Worm (Caenorhabditis elegans) whole organism, L4 larva: Measurements from ENCODE around the gene jhdm-1.

Source experiments
- D1046.2 ChIP-seq: fragments of 200-800 bp; sonication (Bioruptor generic); IDR thresholded peaks from 2 replicates; pipeline ENCODE4 v1.3.6; 2022; ENCODE audit warnings: missing genetic modification characterization, missing compliant biosample characterization
- F26F4.8 ChIP-seq: fragments of 200-800 bp; sonication (Bioruptor generic); conservative IDR thresholded peaks from 2 replicates; pipeline ENCODE4 v1.3.6; 2022; ENCODE audit warnings: missing genetic modification characterization, missing compliant biosample characterization
- F44E2.7 ChIP-seq: fragments of 200-800 bp; sonication (Bioruptor generic); IDR thresholded peaks from 2 replicates; pipeline ENCODE4 v2.1.2; 2022; ENCODE audit warnings: missing genetic modification characterization, missing compliant biosample characterization
- R02D3.7 ChIP-seq: fragments of 150-350 bp; sonication (generic microtip); optimal IDR thresholded peaks from 3 replicates; lab custom pipeline; 2014; ENCODE audit warnings: missing biosample characterization, missing genetic modification characterization
- T20F7.1 ChIP-seq: fragments of 200-800 bp; sonication (Bioruptor generic); optimal IDR thresholded peaks from 2 replicates; lab custom pipeline; 2018; ENCODE audit warnings: mild to moderate bottlenecking, missing genetic modification characterization, missing compliant biosample characterization
- Y48G9A.11 ChIP-seq: fragments of 200-800 bp; sonication (Bioruptor generic); IDR thresholded peaks from 2 replicates; pipeline ENCODE4 v1.3.6; 2022; ENCODE audit warnings: missing genetic modification reagents, missing genetic modification characterization, missing compliant biosample characterization
- Y5F2A.4 ChIP-seq: fragments of 200-800 bp; sonication (Bioruptor generic); optimal IDR thresholded peaks from 2 replicates; lab custom pipeline; 2018; ENCODE audit warnings: mild to moderate bottlenecking, missing genetic modification characterization, missing compliant biosample characterization
- ZK546.5 ChIP-seq, 2 experiments: sonication (generic microtip); optimal IDR thresholded peaks; 2 replicates each; lab custom pipeline; 2017; ENCODE audit warnings: missing biosample characterization in 2 of 2, missing genetic modification characterization in 2 of 2
- aly-2 ChIP-seq: sonication (generic microtip); optimal IDR thresholded peaks from 2 replicates; lab custom pipeline; 2018; ENCODE audit warnings: missing biosample characterization, missing genetic modification characterization
- arid-1 ChIP-seq: fragments of 200-800 bp; sonication (Bioruptor generic); conservative IDR thresholded peaks from 2 replicates; pipeline ENCODE4 v1.3.6; 2022; ENCODE audit warnings: missing genetic modification reagents, missing genetic modification characterization, missing compliant biosample characterization
- ceh-82 ChIP-seq: sonication (generic microtip); optimal IDR thresholded peaks from 2 replicates; lab custom pipeline; 2017; ENCODE audit warnings: missing biosample characterization, missing genetic modification characterization
- ces-1 ChIP-seq: fragments of 150-350 bp; sonication (generic microtip); optimal IDR thresholded peaks from 4 replicates; lab custom pipeline; 2014; ENCODE audit warnings: missing biosample characterization, missing genetic modification reagents, missing genetic modification characterization
- daf-16 ChIP-seq, 3 experiments: sonication (generic microtip); optimal IDR thresholded peaks; 2 replicates each; lab custom pipeline; 2016 to 2017; ENCODE audit warnings: missing genetic modification characterization in 3 of 3, missing genetic modification reagents in 3 of 3, mild to moderate bottlenecking in 2 of 3, missing compliant biosample characterization in 2 of 3, missing biosample characterization in 1 of 3, moderate library complexity in 1 of 3
- daf-8 ChIP-seq: fragments of 200-800 bp; sonication (Bioruptor generic); IDR thresholded peaks from 2 replicates; pipeline ENCODE4 v1.3.6; 2022; ENCODE audit warnings: missing genetic modification characterization, missing compliant biosample characterization
- dmd-6 ChIP-seq: fragments of 200-800 bp; sonication (Bioruptor generic); IDR thresholded peaks from 2 replicates; pipeline ENCODE4 v1.3.6; 2022; ENCODE audit warnings: missing genetic modification reagents, missing genetic modification characterization, missing compliant biosample characterization
- dmd-9 ChIP-seq: fragments of 200-800 bp; sonication (Bioruptor generic); IDR thresholded peaks from 2 replicates; pipeline ENCODE4 v1.3.6; 2022; ENCODE audit warnings: missing genetic modification reagents, missing genetic modification characterization, missing compliant biosample characterization
- dpl-1 ChIP-seq: fragments of 150-350 bp; optimal IDR thresholded peaks from 2 replicates; lab custom pipeline; 2014; ENCODE audit warnings: missing biosample characterization, missing genetic modification reagents, missing genetic modification characterization
- dve-1 ChIP-seq: sonication (generic microtip); optimal IDR thresholded peaks from 2 replicates; lab custom pipeline; 2017; ENCODE audit warnings: antibody characterized with exemption, mild to moderate bottlenecking, missing genetic modification characterization, missing compliant biosample characterization; ENCODE audit not compliant: insufficient read depth
- gei-8 ChIP-seq: fragments of 200-800 bp; sonication (Bioruptor generic); optimal IDR thresholded peaks from 2 replicates; lab custom pipeline; 2018; ENCODE audit warnings: mild to moderate bottlenecking, missing genetic modification characterization, missing compliant biosample characterization
- hlh-11 ChIP-seq: fragments of 200-800 bp; sonication (Bioruptor generic); optimal IDR thresholded peaks from 2 replicates; lab custom pipeline; 2018; ENCODE audit warnings: mild to moderate bottlenecking, missing genetic modification characterization, missing compliant biosample characterization
- hmg-1.1 ChIP-seq: fragments of 200-800 bp; sonication (Bioruptor generic); IDR thresholded peaks from 2 replicates; pipeline ENCODE4 v1.3.6; 2022; ENCODE audit warnings: missing genetic modification reagents, missing genetic modification characterization, missing compliant biosample characterization
- lin-1 ChIP-seq: fragments of 200-800 bp; sonication (Bioruptor generic); IDR thresholded peaks from 2 replicates; pipeline ENCODE4 v1.3.6; 2022; ENCODE audit warnings: missing genetic modification reagents, missing genetic modification characterization, missing compliant biosample characterization
- lin-15B ChIP-seq: fragments of 150-350 bp; sonication (generic microtip); optimal IDR thresholded peaks from 3 replicates; lab custom pipeline; 2014; ENCODE audit warnings: missing biosample characterization, missing genetic modification characterization
- lin-29 ChIP-seq: fragments of 200-800 bp; sonication (Bioruptor generic); IDR thresholded peaks from 2 replicates; pipeline ENCODE4 v1.3.6; 2022; ENCODE audit warnings: missing genetic modification reagents, missing genetic modification characterization, missing compliant biosample characterization
- lin-39 ChIP-seq: fragments of 150-350 bp; optimal IDR thresholded peaks from 2 replicates; lab custom pipeline; 2014; ENCODE audit warnings: missing biosample characterization, missing genetic modification reagents, missing genetic modification characterization
- mdl-1 ChIP-seq, 2 experiments: fragments of 150-350 bp in 1 of 2; sonication (generic microtip) in 1 of 2; optimal IDR thresholded peaks; 2 replicates each; lab custom pipeline; 2014 to 2017; ENCODE audit warnings: missing biosample characterization in 2 of 2, missing genetic modification characterization in 2 of 2
- mdt-29 ChIP-seq: fragments of 200-800 bp; sonication (Bioruptor generic); IDR thresholded peaks from 2 replicates; pipeline ENCODE4 v1.3.6; 2022; ENCODE audit warnings: missing genetic modification reagents, missing genetic modification characterization, missing compliant biosample characterization
- mes-2 ChIP-seq: sonication (generic microtip); optimal IDR thresholded peaks from 2 replicates; lab custom pipeline; 2016; ENCODE audit warnings: missing genotype, mild to moderate bottlenecking, missing genetic modification characterization, missing compliant biosample characterization; ENCODE audit not compliant: poor library complexity, severe bottlenecking
- mxl-2 ChIP-seq: fragments of 200-800 bp; sonication (Bioruptor generic); conservative IDR thresholded peaks from 2 replicates; pipeline ENCODE4 v1.3.6; 2022; ENCODE audit warnings: missing genetic modification reagents, missing genetic modification characterization, missing compliant biosample characterization
- mxl-3 ChIP-seq: fragments of 200-800 bp; sonication (Bioruptor generic); optimal IDR thresholded peaks from 2 replicates; lab custom pipeline; 2018; ENCODE audit warnings: mild to moderate bottlenecking, missing genetic modification characterization, missing compliant biosample characterization
- nhr-102 ChIP-seq: sonication (generic microtip); optimal IDR thresholded peaks from 2 replicates; lab custom pipeline; 2016; ENCODE audit warnings: mild to moderate bottlenecking, missing genetic modification characterization, moderate library complexity, missing compliant biosample characterization
- nhr-11 ChIP-seq: fragments of 150-350 bp; optimal IDR thresholded peaks from 2 replicates; lab custom pipeline; 2014; ENCODE audit warnings: missing biosample characterization, missing genetic modification characterization
- nhr-111 ChIP-seq: fragments of 200-800 bp; sonication (Bioruptor generic); optimal IDR thresholded peaks from 2 replicates; lab custom pipeline; 2018; ENCODE audit warnings: mild to moderate bottlenecking, missing genetic modification characterization, missing compliant biosample characterization
- nhr-28 ChIP-seq: fragments of 150-350 bp; optimal IDR thresholded peaks from 2 replicates; lab custom pipeline; 2014; ENCODE audit warnings: missing biosample characterization, missing genetic modification characterization
- nhr-41 ChIP-seq: fragments of 200-800 bp; sonication (Bioruptor generic); IDR thresholded peaks from 2 replicates; pipeline ENCODE4 v1.3.6; 2022; ENCODE audit warnings: missing genetic modification reagents, missing genetic modification characterization, missing compliant biosample characterization
- nhr-48 ChIP-seq: sonication (generic microtip); optimal IDR thresholded peaks from 2 replicates; lab custom pipeline; 2016; ENCODE audit warnings: mild to moderate bottlenecking, missing genetic modification characterization, missing compliant biosample characterization
- nhr-6 ChIP-seq: fragments of 150-350 bp; optimal IDR thresholded peaks from 2 replicates; lab custom pipeline; 2014; ENCODE audit warnings: missing biosample characterization, missing genetic modification characterization
- nhr-76 ChIP-seq: fragments of 150-350 bp; optimal IDR thresholded peaks from 2 replicates; lab custom pipeline; 2014; ENCODE audit warnings: missing biosample characterization, missing genetic modification characterization
- nhr-77 ChIP-seq: fragments of 150-350 bp; optimal IDR thresholded peaks from 2 replicates; lab custom pipeline; 2014; ENCODE audit warnings: missing biosample characterization, missing genetic modification characterization
- pqm-1 ChIP-seq: sonication (generic microtip); optimal IDR thresholded peaks from 2 replicates; lab custom pipeline; 2017; ENCODE audit warnings: missing biosample characterization, missing genetic modification characterization
- sdz-12 ChIP-seq: fragments of 200-800 bp; sonication (Bioruptor generic); optimal IDR thresholded peaks from 2 replicates; lab custom pipeline; 2018; ENCODE audit warnings: mild to moderate bottlenecking, missing genetic modification characterization, missing compliant biosample characterization
- spr-1 ChIP-seq: sonication (generic microtip); optimal IDR thresholded peaks from 2 replicates; lab custom pipeline; 2016; ENCODE audit warnings: mild to moderate bottlenecking, missing genetic modification characterization, missing compliant biosample characterization
- spr-3 ChIP-seq: fragments of 200-800 bp; sonication (Bioruptor generic); optimal IDR thresholded peaks from 2 replicates; lab custom pipeline; 2018; ENCODE audit warnings: mild to moderate bottlenecking, missing genetic modification characterization, missing compliant biosample characterization
- tag-97 ChIP-seq: fragments of 200-800 bp; sonication (Bioruptor generic); IDR thresholded peaks from 2 replicates; pipeline ENCODE4 v1.3.6; 2022; ENCODE audit warnings: missing genetic modification characterization, missing compliant biosample characterization
- tra-1 ChIP-seq: fragments of 200-800 bp; sonication (Bioruptor generic); IDR thresholded peaks from 2 replicates; pipeline ENCODE4 v1.3.6; 2022; ENCODE audit warnings: missing genetic modification reagents, missing genetic modification characterization, missing compliant biosample characterization
- unc-62 ChIP-seq, 3 experiments: fragments of 150-350 bp in 1 of 3; sonication (generic microtip); optimal IDR thresholded peaks in 2 of 3; peaks in 1 of 3; 1 replicate in 1 of 3; 2 replicates in 2 of 3; lab custom pipeline; 2014 to 2017; ENCODE audit warnings: missing biosample characterization in 3 of 3, missing genetic modification characterization in 3 of 3, missing genetic modification reagents in 3 of 3, missing genotype in 1 of 3
- zag-1 ChIP-seq: fragments of 150-350 bp; optimal IDR thresholded peaks from 2 replicates; lab custom pipeline; 2014; ENCODE audit warnings: missing biosample characterization, missing genetic modification characterization
- zfp-2 ChIP-seq: sonication (generic microtip); optimal IDR thresholded peaks from 2 replicates; lab custom pipeline; 2016; ENCODE audit warnings: mild to moderate bottlenecking, missing genetic modification characterization, missing compliant biosample characterization
- zfp-3 ChIP-seq: fragments of 200-800 bp; sonication (Bioruptor generic); conservative IDR thresholded peaks from 2 replicates; pipeline ENCODE4 v1.3.6; 2022; ENCODE audit warnings: missing genetic modification reagents, missing genetic modification characterization, missing compliant biosample characterization
- zip-11 ChIP-seq: fragments of 200-800 bp; sonication (Bioruptor generic); IDR thresholded peaks from 2 replicates; pipeline ENCODE4 v1.3.6; 2022; ENCODE audit warnings: missing genetic modification characterization, missing compliant biosample characterization
- zip-2 ChIP-seq: fragments of 150-350 bp; optimal IDR thresholded peaks from 2 replicates; lab custom pipeline; 2014; ENCODE audit warnings: missing biosample characterization, missing genetic modification characterization

jhdm-1 gene

ce11 chrIII:6447521-6447920, 6.8 kb upstream of the jhdm-1 start (continued):
- no peak for TF ChIP-seq ZK546.5 (tag; optimal IDR thresholded peaks at IDR 0.05; lab: Kevin White, UChicago)
- TF ChIP-seq mes-2 (tag; lab: Kevin White, UChicago), result peak; percentile 52
- TF ChIP-seq hmg-1.1 (GFP tag; lab: Robert Waterston, UW), result peak; percentile 54
- TF ChIP-seq dpl-1 (GFP tag; lab: Kevin White, UChicago), result peak; percentile 33
- no peak for TF ChIP-seq F26F4.8
- no peak for TF ChIP-seq unc-62 (GFP tag; optimal IDR thresholded peaks at IDR 0.05 in 1 of 2; lab: Kevin White, UChicago)
- no peak for TF ChIP-seq unc-62 (tag; optimal IDR thresholded peaks at IDR 0.05; lab: Kevin White, UChicago)
- TF ChIP-seq nhr-11, result peak; percentile 78
- no peak for TF ChIP-seq aly-2
- TF ChIP-seq zip-2 (tag; lab: Kevin White, UChicago), result no peak
- TF ChIP-seq lin-39 (tag; lab: Kevin White, UChicago), result no peak
- no peak for TF ChIP-seq nhr-76 (tag; lab: Kevin White, UChicago)
- TF ChIP-seq zip-11 (GFP tag; lab: Robert Waterston, UW), result no peak
- TF ChIP-seq D1046.2 (GFP tag; lab: Robert Waterston, UW), result no peak
- peak; percentile 57 to 93 for TF ChIP-seq mdl-1 (tag; optimal IDR thresholded peaks at IDR 0.05; lab: Kevin White, UChicago)
- no peak for TF ChIP-seq mxl-2 (GFP tag; lab: Robert Waterston, UW)
- no peak for TF ChIP-seq Y5F2A.4 (GFP tag; lab: Kevin White, UChicago)
- no peak for TF ChIP-seq ces-1 (GFP tag; lab: Kevin White, UChicago)
- no peak for TF ChIP-seq mdt-29 (GFP tag; lab: Robert Waterston, UW)
- TF ChIP-seq nhr-28 (tag; lab: Kevin White, UChicago), result peak; percentile 93
- peak; percentile 79 for TF ChIP-seq dve-1
- TF ChIP-seq ceh-82 (tag; lab: Kevin White, UChicago), result no peak
- TF ChIP-seq lin-1 (GFP tag; lab: Robert Waterston, UW), result peak; percentile 39; the same call in 1 of the 2 replicates
- peak; percentile 53 for TF ChIP-seq T20F7.1 (GFP tag; lab: Kevin White, UChicago)
- TF ChIP-seq pqm-1 (tag; lab: Kevin White, UChicago), result peak; percentile 1
- TF ChIP-seq nhr-48 (tag; lab: Kevin White, UChicago), result peak; percentile 89
- peak; percentile 33 for TF ChIP-seq nhr-6
- no peak for TF ChIP-seq gei-8 (GFP tag; lab: Kevin White, UChicago)
- no peak for TF ChIP-seq arid-1
- no peak for TF ChIP-seq dmd-9 (GFP tag; lab: Robert Waterston, UW)
- no peak for TF ChIP-seq zag-1 (tag; lab: Kevin White, UChicago)
- peak; percentile 26 for TF ChIP-seq nhr-102 (tag; lab: Kevin White, UChicago)
- peak; percentile 78 for TF ChIP-seq dmd-6 (GFP tag; lab: Robert Waterston, UW)
- no peak for TF ChIP-seq F44E2.7 (GFP tag; lab: Robert Waterston, UW)
- no peak for TF ChIP-seq lin-15B (tag; lab: Kevin White, UChicago)
- no peak for TF ChIP-seq sdz-12 (GFP tag; lab: Kevin White, UChicago)
- no peak for TF ChIP-seq lin-29 (GFP tag; lab: Robert Waterston, UW)
- no peak for TF ChIP-seq R02D3.7 (tag; lab: Kevin White, UChicago)
- TF ChIP-seq tra-1 (GFP tag; lab: Robert Waterston, UW), result peak; percentile 82
- peak; percentile 51 to 55 for TF ChIP-seq daf-16 (GFP tag; optimal IDR thresholded peaks at IDR 0.05; lab: Kevin White, UChicago)
- TF ChIP-seq daf-16 (tag; optimal IDR thresholded peaks at IDR 0.05; lab: Kevin White, UChicago), result peak; percentile 57
- no peak for TF ChIP-seq nhr-41 (GFP tag; lab: Robert Waterston, UW)
- peak; percentile 44 for TF ChIP-seq nhr-77 (tag; lab: Kevin White, UChicago)
- TF ChIP-seq Y48G9A.11 (GFP tag; lab: Robert Waterston, UW), result no peak
- no peak for TF ChIP-seq tag-97 (GFP tag; lab: Robert Waterston, UW)
- no peak for TF ChIP-seq zfp-3 (GFP tag; lab: Robert Waterston, UW)
- no peak for TF ChIP-seq daf-8 (GFP tag; lab: Robert Waterston, UW)
- no peak for TF ChIP-seq zfp-2 (tag; lab: Kevin White, UChicago)
- no peak for TF ChIP-seq spr-1 (tag; lab: Kevin White, UChicago)
- TF ChIP-seq nhr-111 (GFP tag; lab: Kevin White, UChicago), result no peak
- TF ChIP-seq hlh-11, result peak; percentile 89
- TF ChIP-seq spr-3 (GFP tag; lab: Kevin White, UChicago), result no peak
- TF ChIP-seq mxl-3, result peak; percentile 89
